Fruit fly (Drosophila melanogaster) whole organism, embryonic: ENCODE measurements around the gene CG14427.
A peak's percentile ranks its signal among the peaks of the same experiment; 100 is the strongest.

Source experiments
- C15 ChIP-seq: fragments of 200-800 bp; sonication (Bioruptor generic); IDR thresholded peaks from 3 replicates; pipeline ENCODE4 v1.3.6; 2022; ENCODE audit warnings: missing biosample characterization, missing genetic modification characterization
- CG10321 ChIP-seq: fragments of 200-800 bp; sonication (Bioruptor generic); IDR thresholded peaks from 2 replicates; pipeline ENCODE4 v1.3.6; 2022; ENCODE audit warnings: missing biosample characterization, missing genetic modification characterization
- CG10431 ChIP-seq: fragments of 200-800 bp; sonication (Bioruptor generic); optimal IDR thresholded peaks from 3 replicates; lab custom pipeline; 2018; ENCODE audit warnings: missing biosample characterization, mild to moderate bottlenecking, missing genetic modification characterization
- CG10654 ChIP-seq: fragments of 200-800 bp; sonication (Bioruptor generic); optimal IDR thresholded peaks from 2 replicates; lab custom pipeline; 2016; ENCODE audit warnings: missing biosample characterization, missing genetic modification characterization
- CG1233 ChIP-seq: fragments of 200-800 bp; sonication (Bioruptor generic); optimal IDR thresholded peaks from 4 replicates; lab custom pipeline; 2018; ENCODE audit warnings: missing biosample characterization, mild to moderate bottlenecking, missing genetic modification characterization
- CG13296 ChIP-seq: fragments of 200-800 bp; sonication (Bioruptor generic); optimal IDR thresholded peaks from 3 replicates; lab custom pipeline; 2018; ENCODE audit warnings: missing biosample characterization, mild to moderate bottlenecking, missing genetic modification characterization
- CG14014 ChIP-seq: fragments of 200-800 bp; sonication (Bioruptor generic); IDR thresholded peaks from 2 replicates; pipeline ENCODE4 v1.3.6; 2022; ENCODE audit warnings: missing biosample characterization, missing genetic modification characterization
- CG1529 ChIP-seq: fragments of 200-800 bp; sonication (Bioruptor generic); optimal IDR thresholded peaks from 3 replicates; lab custom pipeline; 2018; ENCODE audit warnings: missing biosample characterization, missing genetic modification characterization
- CG15514 ChIP-seq: fragments of 200-800 bp; sonication (Bioruptor generic); optimal IDR thresholded peaks from 3 replicates; lab custom pipeline; 2017; ENCODE audit warnings: missing biosample characterization, missing genetic modification characterization, mild to moderate bottlenecking, moderate library complexity, missing genetic modification reagents
- CG1603 ChIP-seq: fragments of 200-800 bp; sonication (Bioruptor generic); optimal IDR thresholded peaks from 2 replicates; lab custom pipeline; 2019; ENCODE audit warnings: missing biosample characterization, mild to moderate bottlenecking, missing genetic modification characterization, moderate library complexity
- CG17186 ChIP-seq: fragments of 200-800 bp; sonication (Bioruptor generic); optimal IDR thresholded peaks from 3 replicates; lab custom pipeline; 2017; ENCODE audit warnings: missing biosample characterization, missing genetic modification reagents, missing genetic modification characterization
- CG17385 ChIP-seq: fragments of 200-800 bp; sonication (Bioruptor generic); optimal IDR thresholded peaks from 3 replicates; lab custom pipeline; 2018; ENCODE audit warnings: missing biosample characterization, mild to moderate bottlenecking, missing genetic modification characterization
- CG17912 ChIP-seq: fragments of 200-800 bp; sonication (Bioruptor generic); optimal IDR thresholded peaks from 2 replicates; lab custom pipeline; 2018; ENCODE audit warnings: missing biosample characterization, mild to moderate bottlenecking, missing genetic modification characterization
- CG2129 ChIP-seq: fragments of 200-800 bp; sonication (Bioruptor generic); IDR thresholded peaks from 2 replicates; pipeline ENCODE4 v1.3.6; 2022; ENCODE audit warnings: missing biosample characterization, missing genetic modification characterization; ENCODE audit not compliant: partially characterized antibody
- CG31365 ChIP-seq: fragments of 200-800 bp; sonication (Bioruptor generic); optimal IDR thresholded peaks from 2 replicates; lab custom pipeline; 2018; ENCODE audit warnings: missing biosample characterization, mild to moderate bottlenecking, missing genetic modification characterization
- CG31441 ChIP-seq: fragments of 200-800 bp; sonication (Bioruptor generic); IDR thresholded peaks from 2 replicates; pipeline ENCODE4 v1.3.6; 2022; ENCODE audit warnings: missing biosample characterization, missing genetic modification characterization
- CG32767 ChIP-seq: fragments of 200-800 bp; sonication (Bioruptor generic); IDR thresholded peaks from 2 replicates; pipeline ENCODE4 v1.3.6; 2022; ENCODE audit warnings: missing biosample characterization, missing genetic modification characterization
- CG32772 ChIP-seq: fragments of 200-800 bp; sonication (Bioruptor generic); IDR thresholded peaks from 2 replicates; pipeline ENCODE4 v1.3.6; 2022; ENCODE audit warnings: missing biosample characterization, missing genetic modification characterization
- CG3407 ChIP-seq: fragments of 200-800 bp; sonication (Bioruptor generic); optimal IDR thresholded peaks from 2 replicates; lab custom pipeline; 2018; ENCODE audit warnings: missing biosample characterization, mild to moderate bottlenecking, missing genetic modification characterization
- CG4424 ChIP-seq: fragments of 200-800 bp; sonication (Bioruptor generic); optimal IDR thresholded peaks from 3 replicates; lab custom pipeline; 2016; ENCODE audit warnings: missing biosample characterization, missing genetic modification characterization
- CoRest ChIP-seq: fragments of 200-800 bp; sonication (Bioruptor generic); optimal IDR thresholded peaks from 3 replicates; lab custom pipeline; 2018; ENCODE audit warnings: missing biosample characterization, mild to moderate bottlenecking, missing genetic modification characterization, moderate library complexity
- D19A ChIP-seq: fragments of 200-800 bp; optimal IDR thresholded peaks from 3 replicates; lab custom pipeline; 2019; ENCODE audit warnings: missing biosample characterization, mild to moderate bottlenecking, missing genetic modification characterization, moderate library complexity
- D19B ChIP-seq: fragments of 200-800 bp; sonication (Bioruptor generic); optimal IDR thresholded peaks from 2 replicates; lab custom pipeline; 2017; ENCODE audit warnings: missing biosample characterization, mild to moderate bottlenecking, missing genetic modification characterization
- Dp ChIP-seq: fragments of 200-800 bp; sonication (Bioruptor generic); optimal IDR thresholded peaks from 2 replicates; lab custom pipeline; 2018; ENCODE audit warnings: missing biosample characterization, mild to moderate bottlenecking, missing genetic modification characterization, moderate library complexity
- Hey ChIP-seq: fragments of 200-800 bp; sonication (Bioruptor generic); optimal IDR thresholded peaks from 3 replicates; lab custom pipeline; 2018; ENCODE audit warnings: missing biosample characterization, mild to moderate bottlenecking, missing genetic modification characterization
- HmgZ ChIP-seq: fragments of 200-800 bp; sonication (Bioruptor generic); optimal IDR thresholded peaks from 2 replicates; lab custom pipeline; 2018; ENCODE audit warnings: missing biosample characterization, mild to moderate bottlenecking, missing genetic modification characterization
- Hmr ChIP-seq: fragments of 200-800 bp; sonication (Bioruptor generic); optimal IDR thresholded peaks from 3 replicates; lab custom pipeline; 2017; ENCODE audit warnings: mild to moderate bottlenecking, missing biosample characterization, missing genetic modification reagents, missing genetic modification characterization
- MTF-1 ChIP-seq: fragments of 200-800 bp; sonication (Bioruptor generic); optimal IDR thresholded peaks from 2 replicates; lab custom pipeline; 2018; ENCODE audit warnings: missing biosample characterization, mild to moderate bottlenecking, missing genetic modification characterization, borderline replicate concordance
- Mrtf ChIP-seq: fragments of 200-800 bp; sonication (Bioruptor generic); IDR thresholded peaks from 3 replicates; pipeline ENCODE4 v1.3.6; 2022; ENCODE audit warnings: missing biosample characterization, missing genetic modification characterization
- Nf-YC ChIP-seq: fragments of 200-800 bp; optimal IDR thresholded peaks from 3 replicates; lab custom pipeline; 2019; ENCODE audit warnings: missing biosample characterization, mild to moderate bottlenecking, missing genetic modification characterization, moderate library complexity
- Optix ChIP-seq: fragments of 200-800 bp; sonication (Bioruptor generic); IDR thresholded peaks from 3 replicates; pipeline ENCODE4 v1.3.6; 2022; ENCODE audit warnings: missing biosample characterization, missing genetic modification characterization
- Xrp1 ChIP-seq: fragments of 200-800 bp; sonication (Bioruptor generic); IDR thresholded peaks from 2 replicates; pipeline ENCODE4 v1.3.6; 2022; ENCODE audit warnings: missing biosample characterization, missing genetic modification characterization
- cad ChIP-seq: fragments of >200 bp; optimal IDR thresholded peaks from 2 replicates; lab custom pipeline; 2017; ENCODE audit warnings: missing biosample characterization, missing genetic modification characterization
- chinmo ChIP-seq: fragments of 200-800 bp; sonication (Bioruptor generic); IDR thresholded peaks from 4 replicates; pipeline ENCODE4 v1.3.6; 2022; ENCODE audit warnings: missing biosample characterization, missing genetic modification characterization; ENCODE audit not compliant: partially characterized antibody
- crc ChIP-seq: fragments of 200-800 bp; sonication (Bioruptor generic); optimal IDR thresholded peaks from 2 replicates; lab custom pipeline; 2016; ENCODE audit warnings: missing biosample characterization, missing genetic modification characterization
- danr ChIP-seq: fragments of 200-800 bp; sonication (Bioruptor generic); IDR thresholded peaks from 2 replicates; pipeline ENCODE4 v1.3.6; 2022; ENCODE audit warnings: missing biosample characterization, missing genetic modification characterization
- dysf ChIP-seq: fragments of 200-800 bp; sonication (Bioruptor generic); IDR thresholded peaks from 3 replicates; pipeline ENCODE4 v1.3.6; 2022; ENCODE audit warnings: missing biosample characterization, missing genetic modification characterization
- grau ChIP-seq: fragments of 200-800 bp; optimal IDR thresholded peaks from 3 replicates; lab custom pipeline; 2019; ENCODE audit warnings: missing biosample characterization, mild to moderate bottlenecking, missing genetic modification characterization, moderate library complexity
- hb ChIP-seq: fragments of 200-800 bp; sonication (Bioruptor generic); IDR thresholded peaks from 3 replicates; pipeline ENCODE4 v1.3.6; 2022; ENCODE audit warnings: missing biosample characterization, missing genetic modification characterization; ENCODE audit not compliant: partially characterized antibody
- lbe ChIP-seq: fragments of 200-800 bp; sonication (Bioruptor generic); optimal IDR thresholded peaks from 2 replicates; lab custom pipeline; 2016; ENCODE audit warnings: missing biosample characterization, mild to moderate bottlenecking, missing genetic modification characterization
- pb ChIP-seq: fragments of 200-800 bp; sonication (Bioruptor generic); optimal IDR thresholded peaks from 3 replicates; lab custom pipeline; 2016; ENCODE audit warnings: missing biosample characterization, missing genetic modification characterization
- pfk ChIP-seq: fragments of 200-800 bp; sonication (Bioruptor generic); optimal IDR thresholded peaks from 2 replicates; lab custom pipeline; 2018; ENCODE audit warnings: missing biosample characterization, mild to moderate bottlenecking, missing genetic modification characterization, moderate library complexity
- pnt ChIP-seq: fragments of 200-800 bp; sonication (Bioruptor generic); optimal IDR thresholded peaks from 3 replicates; lab custom pipeline; 2016; ENCODE audit warnings: missing biosample characterization, missing genetic modification characterization
- seq ChIP-seq: fragments of 200-800 bp; sonication (Bioruptor generic); IDR thresholded peaks from 2 replicates; pipeline ENCODE4 v1.3.6; 2022; ENCODE audit warnings: missing biosample characterization, missing genetic modification characterization
- so ChIP-seq: fragments of 200-800 bp; sonication (Bioruptor generic); IDR thresholded peaks from 3 replicates; pipeline ENCODE4 v1.3.6; 2022; ENCODE audit warnings: missing biosample characterization, missing genetic modification characterization
- tap ChIP-seq: fragments of 200-800 bp; optimal IDR thresholded peaks from 3 replicates; lab custom pipeline; 2019; ENCODE audit warnings: missing biosample characterization, mild to moderate bottlenecking, missing genetic modification characterization, moderate library complexity
- tgo ChIP-seq: fragments of 200-800 bp; sonication (Bioruptor generic); IDR thresholded peaks from 3 replicates; pipeline ENCODE4 v1.3.6; 2022; ENCODE audit warnings: missing biosample characterization, missing genetic modification characterization
- ttk ChIP-seq: fragments of 200-800 bp; sonication (Bioruptor generic); IDR thresholded peaks from 2 replicates; pipeline ENCODE4 v2.1.2; 2022; ENCODE audit warnings: missing biosample characterization, missing genetic modification characterization
- vnd ChIP-seq: fragments of 200-800 bp; sonication (Bioruptor generic); IDR thresholded peaks from 3 replicates; pipeline ENCODE4 v1.3.6; 2022; ENCODE audit warnings: missing biosample characterization, missing genetic modification characterization; ENCODE audit not compliant: partially characterized antibody

CG14427 gene

dm6 chrX:7013320-7014214, 26.8 kb upstream of the CG14427 start, which contains the start of the genes CG3032 and CG4593 (continued):
- TF ChIP-seq CG15514 (peak; percentile 79), tgo (GFP tag; lab: Robert Waterston, UW) (peak; percentile 88), CoRest (tag; lab: Kevin White, UChicago) (peak; percentile 81), pb (GFP tag; lab: Kevin White, UChicago) (no peak), Dp (GFP tag; lab: Kevin White, UChicago) (peak; percentile 28), HmgZ (tag; lab: Kevin White, UChicago) (peak; percentile 78), CG1529 (GFP tag; lab: Kevin White, UChicago) (peak; percentile 60), CG3407 (no peak), Hmr (peak; percentile 86), Nf-YC (tag; lab: Kevin White, UChicago) (peak; percentile 48), tap (tag; lab: Kevin White, UChicago) (peak; percentile 61), CG31441 (peak; percentile 81), D19A (tag; lab: Kevin White, UChicago) (peak; percentile 58), CG10654 (GFP tag; lab: Kevin White, UChicago) (peak; percentile 69), chinmo (GFP tag; lab: Robert Waterston, UW) (no peak), cad (GFP tag; lab: Kevin White, UChicago) (no peak), CG1603 (peak; percentile 83), Optix (GFP tag; lab: Robert Waterston, UW) (peak; percentile 68; the same call in 2 of the 3 replicates), crc (GFP tag; lab: Kevin White, UChicago) (peak; percentile 64), CG4424 (GFP tag; lab: Kevin White, UChicago) (peak; percentile 66), CG17186 (GFP tag; lab: Kevin White, UChicago) (peak; percentile 49), Xrp1 (GFP tag; lab: Robert Waterston, UW) (peak; percentile 87), danr (GFP tag; lab: Robert Waterston, UW) (peak; percentile 70), Mrtf (GFP tag; lab: Robert Waterston, UW) (peak; percentile 90), CG17385 (GFP tag; lab: Kevin White, UChicago) (peak; percentile 93), CG1233 (GFP tag; lab: Kevin White, UChicago) (peak; percentile 64), hb (GFP tag; lab: Robert Waterston, UW) (no peak), dysf (peak; percentile 92), Hey (tag; lab: Kevin White, UChicago) (no peak), CG32772 (GFP tag; lab: Robert Waterston, UW) (peak; percentile 88), ttk (peak; percentile 80), CG10321 (0 out of 2 replicates have a peak, but pooled peaks have one; percentile 49), CG2129 (GFP tag; lab: Robert Waterston, UW) (no peak), grau (peak; percentile 97), CG13296 (GFP tag; lab: Kevin White, UChicago) (peak; percentile 71), CG17912 (GFP tag; lab: Kevin White, UChicago) (no peak), pnt (peak; percentile 72), lbe (GFP tag; lab: Kevin White, UChicago) (peak; percentile 68), CG10431 (no peak), vnd (no peak), seq (peak; percentile 83), C15 (GFP tag; lab: Robert Waterston, UW) (peak; percentile 73; the same call in 2 of the 3 replicates), CG31365 (tag; lab: Kevin White, UChicago) (peak; percentile 29), MTF-1 (no peak), so (GFP tag; lab: Robert Waterston, UW) (peak; percentile 82), CG14014 (peak; percentile 89), pfk (no peak), D19B (GFP tag; lab: Kevin White, UChicago) (peak; percentile 58), CG32767 (GFP tag; lab: Robert Waterston, UW) (peak; percentile 87)
